Fruit fly (Drosophila melanogaster) whole organism, embryonic: ENCODE data around the gene Gem3.

Experiments
- CG10462 ChIP-seq: fragments of 200-800 bp; sonication (Bioruptor generic); optimal IDR thresholded peaks from 2 replicates; lab custom pipeline; 2016; ENCODE audit warnings: missing biosample characterization, missing genetic modification characterization
- CG11398 ChIP-seq: fragments of 200-800 bp; sonication (Bioruptor generic); optimal IDR thresholded peaks from 2 replicates; lab custom pipeline; 2016; ENCODE audit warnings: missing biosample characterization, missing genetic modification characterization
- CG1233 ChIP-seq: fragments of 200-800 bp; sonication (Bioruptor generic); optimal IDR thresholded peaks from 4 replicates; lab custom pipeline; 2018; ENCODE audit warnings: missing biosample characterization, mild to moderate bottlenecking, missing genetic modification characterization
- CG15514 ChIP-seq: fragments of 200-800 bp; sonication (Bioruptor generic); optimal IDR thresholded peaks from 3 replicates; lab custom pipeline; 2017; ENCODE audit warnings: missing biosample characterization, missing genetic modification characterization, mild to moderate bottlenecking, moderate library complexity, missing genetic modification reagents
- CkIIα-i1 ChIP-seq: fragments of 200-800 bp; sonication (Bioruptor generic); IDR thresholded peaks from 2 replicates; pipeline ENCODE4 v1.3.6; 2022; ENCODE audit warnings: missing biosample characterization, missing genetic modification characterization
- HmgD ChIP-seq: fragments of 200-800 bp; sonication (Bioruptor generic); optimal IDR thresholded peaks from 3 replicates; lab custom pipeline; 2016; ENCODE audit warnings: missing biosample characterization, missing genetic modification characterization
- Hr78 ChIP-seq, 2 experiments: fragments of 200-800 bp in 1 of 2; fragments of >200 bp in 1 of 2; sonication (Bioruptor generic) in 1 of 2; optimal IDR thresholded peaks; 2 replicates each; lab custom pipeline; 2017 to 2019; ENCODE audit warnings: missing biosample characterization in 2 of 2, missing genetic modification characterization in 2 of 2, mild to moderate bottlenecking in 1 of 2, moderate library complexity in 1 of 2
- ci ChIP-seq: fragments of 200-800 bp; sonication (Bioruptor generic); IDR thresholded peaks from 3 replicates; pipeline ENCODE4 v1.3.6; 2022; ENCODE audit warnings: missing biosample characterization, missing genetic modification characterization
- maf-S ChIP-seq: fragments of 200-800 bp; sonication (Bioruptor generic); optimal IDR thresholded peaks from 2 replicates; lab custom pipeline; 2016; ENCODE audit warnings: missing biosample characterization, missing genetic modification characterization

dm6 chr3L:10439873-10440272, 23.0 kb downstream of the Gem3 start:
- TF ChIP-seq CG11398 (GFP tag; lab: Kevin White, UChicago) (no peak), HmgD (GFP tag; lab: Kevin White, UChicago) (no peak), maf-S (no peak), CG15514 (GFP tag; lab: Kevin White, UChicago) (no peak), CG1233 (GFP tag; lab: Kevin White, UChicago) (no peak), ci (GFP tag; lab: Robert Waterston, UW) (no peak), CkIIα-i1 (no peak), Hr78 (GFP tag; optimal IDR thresholded peaks at IDR 0.05; lab: Kevin White, UChicago) (no peak), CG10462 (GFP tag; lab: Kevin White, UChicago) (no peak)
